Fruit fly (Drosophila melanogaster) whole organism, embryonic: ENCODE measurements around the gene Reck.

Source experiments
- Atf3 ChIP-seq: fragments of 200-800 bp; sonication (Bioruptor generic); optimal IDR thresholded peaks from 3 replicates; lab custom pipeline; 2016; ENCODE audit warnings: missing biosample characterization, missing genetic modification characterization
- CG10209 ChIP-seq: fragments of 200-800 bp; sonication (Bioruptor generic); optimal IDR thresholded peaks from 3 replicates; lab custom pipeline; 2017; ENCODE audit warnings: missing biosample characterization, mild to moderate bottlenecking, missing genetic modification characterization, missing genetic modification reagents
- CG10462 ChIP-seq: fragments of 200-800 bp; sonication (Bioruptor generic); optimal IDR thresholded peaks from 2 replicates; lab custom pipeline; 2016; ENCODE audit warnings: missing biosample characterization, missing genetic modification characterization
- CG10959 ChIP-seq: fragments of 200-800 bp; sonication (Bioruptor generic); IDR thresholded peaks from 2 replicates; pipeline ENCODE4 v1.3.6; 2022; ENCODE audit warnings: missing biosample characterization, missing genetic modification characterization
- CG11456 ChIP-seq: fragments of 200-800 bp; sonication (Bioruptor generic); IDR thresholded peaks from 3 replicates; pipeline ENCODE4 v1.3.6; 2022; ENCODE audit warnings: missing biosample characterization, missing genetic modification characterization
- CG11560 ChIP-seq: fragments of 200-800 bp; sonication (Bioruptor generic); IDR thresholded peaks from 3 replicates; pipeline ENCODE4 v1.3.6; 2022; ENCODE audit warnings: missing biosample characterization, missing genetic modification characterization
- CG12659 ChIP-seq: fragments of 200-800 bp; sonication (Bioruptor generic); optimal IDR thresholded peaks from 3 replicates; lab custom pipeline; 2017; ENCODE audit warnings: mild to moderate bottlenecking, missing biosample characterization, missing genetic modification reagents, missing genetic modification characterization
- CG15011 ChIP-seq: fragments of 200-800 bp; sonication (Bioruptor generic); optimal IDR thresholded peaks from 3 replicates; lab custom pipeline; 2018; ENCODE audit warnings: missing biosample characterization, mild to moderate bottlenecking, missing genetic modification characterization
- CG16815 ChIP-seq: fragments of 200-800 bp; sonication (Bioruptor generic); optimal IDR thresholded peaks from 3 replicates; lab custom pipeline; 2017; ENCODE audit warnings: missing biosample characterization, mild to moderate bottlenecking, missing genetic modification characterization
- CG17612 ChIP-seq: fragments of 200-800 bp; sonication (Bioruptor generic); IDR thresholded peaks from 2 replicates; pipeline ENCODE4 v1.3.6; 2022; ENCODE audit warnings: missing biosample characterization, missing genetic modification characterization
- CG2129 ChIP-seq: fragments of 200-800 bp; sonication (Bioruptor generic); IDR thresholded peaks from 2 replicates; pipeline ENCODE4 v1.3.6; 2022; ENCODE audit warnings: missing biosample characterization, missing genetic modification characterization; ENCODE audit not compliant: partially characterized antibody
- CG2202 ChIP-seq: fragments of 200-800 bp; sonication (Bioruptor generic); optimal IDR thresholded peaks from 2 replicates; lab custom pipeline; 2018; ENCODE audit warnings: missing biosample characterization, mild to moderate bottlenecking, missing genetic modification characterization
- CG2875 ChIP-seq: fragments of 200-800 bp; sonication (Bioruptor generic); optimal IDR thresholded peaks from 2 replicates; lab custom pipeline; 2017; ENCODE audit warnings: missing biosample characterization, mild to moderate bottlenecking, missing genetic modification characterization, missing genetic modification reagents
- CG2889 ChIP-seq: fragments of 200-800 bp; sonication (Bioruptor generic); IDR thresholded peaks from 3 replicates; pipeline ENCODE4 v1.3.6; 2022; ENCODE audit warnings: missing biosample characterization, missing genetic modification characterization
- CG43689 ChIP-seq: fragments of 200-800 bp; sonication (Bioruptor generic); IDR thresholded peaks from 2 replicates; pipeline ENCODE4 v1.3.6; 2022; ENCODE audit warnings: missing biosample characterization, missing genetic modification characterization
- CG4617 ChIP-seq: fragments of 200-800 bp; sonication (Bioruptor generic); optimal IDR thresholded peaks from 3 replicates; lab custom pipeline; 2016; ENCODE audit warnings: missing biosample characterization, missing genetic modification characterization, borderline replicate concordance
- CG4730 ChIP-seq: fragments of 200-800 bp; sonication (Bioruptor generic); IDR thresholded peaks from 2 replicates; pipeline ENCODE4 v1.3.6; 2022; ENCODE audit warnings: missing biosample characterization, missing genetic modification characterization
- CG6689 ChIP-seq: fragments of 200-800 bp; sonication (Bioruptor generic); IDR thresholded peaks from 2 replicates; pipeline ENCODE4 v1.3.6; 2022; ENCODE audit warnings: missing biosample characterization, missing genetic modification characterization
- CG6854 ChIP-seq: fragments of 200-800 bp; sonication (Bioruptor generic); optimal IDR thresholded peaks from 3 replicates; lab custom pipeline; 2017; ENCODE audit warnings: missing biosample characterization, mild to moderate bottlenecking, missing genetic modification characterization
- CG7987 ChIP-seq: fragments of 200-800 bp; sonication (Bioruptor generic); optimal IDR thresholded peaks from 2 replicates; lab custom pipeline; 2018; ENCODE audit warnings: missing biosample characterization, mild to moderate bottlenecking, missing genetic modification characterization, moderate library complexity
- CG8924 ChIP-seq: fragments of 200-800 bp; optimal IDR thresholded peaks from 3 replicates; lab custom pipeline; 2019; ENCODE audit warnings: missing biosample characterization, mild to moderate bottlenecking, missing genetic modification characterization, moderate library complexity
- CG9215 ChIP-seq: fragments of 200-800 bp; sonication (Bioruptor generic); IDR thresholded peaks from 2 replicates; pipeline ENCODE4 v1.3.6; 2022; ENCODE audit warnings: missing biosample characterization, missing genetic modification characterization
- CG9609 ChIP-seq: fragments of 200-800 bp; sonication (Bioruptor generic); optimal IDR thresholded peaks from 3 replicates; lab custom pipeline; 2016; ENCODE audit warnings: missing biosample characterization, missing genetic modification characterization
- CG9932 ChIP-seq: fragments of 200-800 bp; sonication (Bioruptor generic); IDR thresholded peaks from 2 replicates; pipeline ENCODE4 v1.3.6; 2022; ENCODE audit warnings: missing biosample characterization, missing genetic modification characterization
- Dref ChIP-seq: fragments of 200-800 bp; sonication (Bioruptor generic); IDR thresholded peaks from 2 replicates; pipeline ENCODE4 v1.3.6; 2022; ENCODE audit warnings: missing biosample characterization, missing genetic modification characterization
- Eip74EF ChIP-seq, 2 experiments: fragments of 200-800 bp in 1 of 2; fragments of >200 bp in 1 of 2; sonication (Bioruptor generic) in 1 of 2; optimal IDR thresholded peaks; 2 replicates each; lab custom pipeline; 2017 to 2019; ENCODE audit warnings: missing biosample characterization in 2 of 2, missing genetic modification characterization in 2 of 2, mild to moderate bottlenecking in 1 of 2, moderate library complexity in 1 of 2
- H15 ChIP-seq: fragments of 200-800 bp; sonication (Bioruptor generic); IDR thresholded peaks from 3 replicates; pipeline ENCODE4 v1.3.6; 2022; ENCODE audit warnings: missing biosample characterization, missing genetic modification characterization
- MESR4 ChIP-seq: fragments of 200-800 bp; sonication (Bioruptor generic); optimal IDR thresholded peaks from 2 replicates; lab custom pipeline; 2018; ENCODE audit warnings: missing biosample characterization, mild to moderate bottlenecking, missing genetic modification characterization, moderate library complexity
- NC2α ChIP-seq: fragments of 200-800 bp; sonication (Bioruptor generic); optimal IDR thresholded peaks from 2 replicates; lab custom pipeline; 2016; ENCODE audit warnings: missing biosample characterization, missing genetic modification characterization
- NC2β ChIP-seq: fragments of 200-800 bp; sonication (Bioruptor generic); optimal IDR thresholded peaks from 2 replicates; lab custom pipeline; 2016; ENCODE audit warnings: missing biosample characterization, missing genetic modification characterization
- Optix ChIP-seq: fragments of 200-800 bp; sonication (Bioruptor generic); IDR thresholded peaks from 3 replicates; pipeline ENCODE4 v1.3.6; 2022; ENCODE audit warnings: missing biosample characterization, missing genetic modification characterization
- PHDP ChIP-seq: fragments of 200-800 bp; sonication (Bioruptor generic); optimal IDR thresholded peaks from 3 replicates; lab custom pipeline; 2018; ENCODE audit warnings: missing biosample characterization, mild to moderate bottlenecking, missing genetic modification characterization, moderate library complexity
- Sox100B ChIP-seq: fragments of 200-800 bp; sonication (Bioruptor generic); optimal IDR thresholded peaks from 3 replicates; lab custom pipeline; 2018; ENCODE audit warnings: missing biosample characterization, mild to moderate bottlenecking, missing genetic modification characterization
- Vsx1 ChIP-seq: fragments of 200-800 bp; sonication (Bioruptor generic); optimal IDR thresholded peaks from 2 replicates; lab custom pipeline; 2017; ENCODE audit warnings: missing biosample characterization, mild to moderate bottlenecking, missing genetic modification characterization, missing genetic modification reagents
- Xbp1 ChIP-seq: fragments of 200-800 bp; sonication (Bioruptor generic); optimal IDR thresholded peaks from 3 replicates; lab custom pipeline; 2016; ENCODE audit warnings: missing biosample characterization, mild to moderate bottlenecking, missing genetic modification characterization
- caup ChIP-seq: fragments of 200-800 bp; sonication (Bioruptor generic); optimal IDR thresholded peaks from 3 replicates; lab custom pipeline; 2017; ENCODE audit warnings: missing biosample characterization, mild to moderate bottlenecking, missing genetic modification characterization, moderate library complexity; ENCODE audit not compliant: severe bottlenecking
- dm ChIP-seq: fragments of 200-800 bp; sonication (Bioruptor generic); optimal IDR thresholded peaks from 3 replicates; lab custom pipeline; 2016; ENCODE audit warnings: missing biosample characterization, missing genetic modification characterization
- en ChIP-seq: fragments of 200-800 bp; sonication (Bioruptor generic); optimal IDR thresholded peaks from 2 replicates; lab custom pipeline; 2016; ENCODE audit warnings: missing biosample characterization, missing genetic modification characterization
- eyg ChIP-seq: fragments of 200-800 bp; sonication (Bioruptor generic); optimal IDR thresholded peaks from 3 replicates; lab custom pipeline; 2016; ENCODE audit warnings: missing biosample characterization, missing genetic modification characterization
- hbn ChIP-seq: fragments of 200-800 bp; sonication (Bioruptor generic); IDR thresholded peaks from 2 replicates; pipeline ENCODE4 v1.3.6; 2022; ENCODE audit warnings: missing biosample characterization, missing genetic modification characterization; ENCODE audit not compliant: partially characterized antibody
- hth ChIP-seq: fragments of >200 bp; optimal IDR thresholded peaks from 2 replicates; lab custom pipeline; 2017; ENCODE audit warnings: inconsistent platforms
- klu ChIP-seq: fragments of 200-800 bp; sonication (Bioruptor generic); IDR thresholded peaks from 2 replicates; pipeline ENCODE4 v1.3.6; 2022; ENCODE audit warnings: missing biosample characterization, missing genetic modification characterization
- mirr ChIP-seq: fragments of 200-800 bp; sonication (Bioruptor generic); optimal IDR thresholded peaks from 3 replicates; lab custom pipeline; 2018; ENCODE audit warnings: missing biosample characterization, mild to moderate bottlenecking, missing genetic modification characterization
- pfk ChIP-seq: fragments of 200-800 bp; sonication (Bioruptor generic); optimal IDR thresholded peaks from 2 replicates; lab custom pipeline; 2018; ENCODE audit warnings: missing biosample characterization, mild to moderate bottlenecking, missing genetic modification characterization, moderate library complexity
- pum ChIP-seq: fragments of 200-800 bp; sonication (Bioruptor generic); optimal IDR thresholded peaks from 2 replicates; lab custom pipeline; 2016; ENCODE audit warnings: missing biosample characterization, missing genetic modification characterization
- pzg ChIP-seq: fragments of 200-800 bp; sonication (Bioruptor generic); optimal IDR thresholded peaks from 3 replicates; lab custom pipeline; 2018; ENCODE audit warnings: missing biosample characterization, mild to moderate bottlenecking, missing genetic modification characterization, moderate library complexity
- ttk ChIP-seq: fragments of 200-800 bp; sonication (Bioruptor generic); IDR thresholded peaks from 2 replicates; pipeline ENCODE4 v2.1.2; 2022; ENCODE audit warnings: missing biosample characterization, missing genetic modification characterization
- vfl ChIP-seq: fragments of 200-800 bp; sonication (Bioruptor generic); optimal IDR thresholded peaks from 2 replicates; lab custom pipeline; 2016; ENCODE audit warnings: missing biosample characterization, missing genetic modification characterization
- vvl ChIP-seq: fragments of 200-800 bp; sonication (Bioruptor generic); IDR thresholded peaks from 2 replicates; pipeline ENCODE4 v1.3.6; 2022; ENCODE audit warnings: missing biosample characterization, missing genetic modification characterization
- zfh2 ChIP-seq: fragments of 200-800 bp; sonication (Bioruptor generic); optimal IDR thresholded peaks from 2 replicates; lab custom pipeline; 2016; ENCODE audit warnings: missing biosample characterization, missing genetic modification characterization

Gene Reck

dm6 chr3L:14999284-15000019 is 14.4 kb downstream of the Reck start, which contains the start of the genes mRpL39 and Prosbeta2 (continued):
- no peak for TF ChIP-seq CG2875 (GFP tag; lab: Kevin White, UChicago)
- no peak for TF ChIP-seq Vsx1
- peak; percentile 30; the same call in 1 of the 2 replicates for TF ChIP-seq ttk (GFP tag; lab: Robert Waterston, UW)
- TF ChIP-seq zfh2, result no peak
- TF ChIP-seq CG9609, result no peak
- TF ChIP-seq Atf3 (GFP tag; lab: Kevin White, UChicago), result no peak
- peak; percentile 83 for TF ChIP-seq CG9215 (GFP tag; lab: Robert Waterston, UW)
- TF ChIP-seq pum (GFP tag; lab: Kevin White, UChicago), result no peak
- TF ChIP-seq Sox100B (GFP tag; lab: Kevin White, UChicago), result peak; percentile 58
- no peak for TF ChIP-seq caup (GFP tag; lab: Kevin White, UChicago)
- TF ChIP-seq CG12659 (GFP tag; lab: Kevin White, UChicago), result no peak
- peak; percentile 35; the same call in 1 of the 2 replicates for TF ChIP-seq CG43689 (GFP tag; lab: Robert Waterston, UW)
- no peak for TF ChIP-seq CG10209 (GFP tag; lab: Kevin White, UChicago)
- TF ChIP-seq MESR4 (GFP tag; lab: Kevin White, UChicago), result peak; percentile 33
- peak; percentile 72 for TF ChIP-seq CG6689 (GFP tag; lab: Robert Waterston, UW)
- TF ChIP-seq PHDP (tag; lab: Kevin White, UChicago), result no peak
- TF ChIP-seq Eip74EF (GFP tag; optimal IDR thresholded peaks at IDR 0.05; lab: Kevin White, UChicago), result no peak
- TF ChIP-seq Xbp1 (GFP tag; lab: Kevin White, UChicago), result no peak
- TF ChIP-seq CG2889 (GFP tag; lab: Robert Waterston, UW), result no peak
- TF ChIP-seq hbn (GFP tag; lab: Robert Waterston, UW), result peak; percentile 92
- no peak for TF ChIP-seq CG6854
- no peak for TF ChIP-seq CG2202 (tag; lab: Kevin White, UChicago)
- no peak for TF ChIP-seq dm (GFP tag; lab: Kevin White, UChicago)
- peak; percentile 83 for TF ChIP-seq vvl (GFP tag; lab: Robert Waterston, UW)
- TF ChIP-seq CG16815 (GFP tag; lab: Kevin White, UChicago), result no peak
- TF ChIP-seq hth (lab: Kevin White, UChicago), result no peak
- no peak for TF ChIP-seq CG7987 (GFP tag; lab: Kevin White, UChicago)
- TF ChIP-seq Dref (GFP tag; lab: Robert Waterston, UW), result peak; percentile 68
- 0 out of 3 replicates have a peak, but pooled peaks have one; percentile 19 for TF ChIP-seq H15 (GFP tag; lab: Robert Waterston, UW)
- no peak for TF ChIP-seq mirr (GFP tag; lab: Kevin White, UChicago)
- TF ChIP-seq CG4617, result no peak
- no peak for TF ChIP-seq CG10959 (GFP tag; lab: Robert Waterston, UW)
- TF ChIP-seq Optix (GFP tag; lab: Robert Waterston, UW), result peak; percentile 42; the same call in 1 of the 3 replicates
- no peak for TF ChIP-seq CG10462 (GFP tag; lab: Kevin White, UChicago)
- TF ChIP-seq pfk (GFP tag; lab: Kevin White, UChicago), result no peak
- no peak for TF ChIP-seq vfl
- TF ChIP-seq klu, result peak; percentile 49; the same call in 1 of the 2 replicates
- peak; percentile 35 for TF ChIP-seq pzg
- no peak for TF ChIP-seq CG15011 (GFP tag; lab: Kevin White, UChicago)
- TF ChIP-seq CG9932 (GFP tag; lab: Robert Waterston, UW), result peak; percentile 74
- no peak for TF ChIP-seq NC2α (GFP tag; lab: Kevin White, UChicago)
- no peak for TF ChIP-seq eyg (GFP tag; lab: Kevin White, UChicago)
- no peak for TF ChIP-seq CG17612
- TF ChIP-seq CG8924 (tag; lab: Kevin White, UChicago), result peak; percentile 65
- TF ChIP-seq CG11560 (tag; lab: Robert Waterston, UW), result peak; percentile 52; the same call in 1 of the 3 replicates
- TF ChIP-seq NC2β (GFP tag; lab: Kevin White, UChicago), result no peak
- TF ChIP-seq CG11456 (GFP tag; lab: Robert Waterston, UW), result peak; percentile 64; the same call in 1 of the 3 replicates
- no peak for TF ChIP-seq en (GFP tag; lab: Kevin White, UChicago)
- peak; percentile 93 for TF ChIP-seq CG2129 (GFP tag; lab: Robert Waterston, UW)
- peak; percentile 72 for TF ChIP-seq CG4730 (GFP tag; lab: Robert Waterston, UW)
